Worm (Caenorhabditis elegans): ENCODE measurements around the gene C33F10.1.
A peak's percentile ranks its signal among the peaks of the same experiment; 100 is the strongest.

DNA sequence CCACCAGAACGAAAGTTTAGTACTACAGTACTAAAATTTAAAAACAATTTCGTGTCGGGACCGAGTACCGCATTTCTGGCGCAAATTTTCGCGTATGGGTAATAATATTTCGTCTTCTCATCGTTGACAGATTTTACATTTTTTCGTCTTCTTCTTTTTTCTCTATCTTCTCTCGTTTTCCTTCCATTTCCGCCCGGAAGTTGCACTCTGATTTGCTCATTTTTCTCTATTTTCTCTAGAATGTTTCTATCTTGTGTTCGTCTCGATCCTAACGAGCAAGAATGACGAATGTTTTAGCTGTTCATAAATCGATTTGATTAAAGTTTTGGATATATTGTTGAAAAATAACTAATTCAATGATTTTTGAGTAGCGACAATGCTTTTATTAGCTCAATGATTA lies 20.7 kb downstream of the C33F10.1 start:
- TF ChIP-seq ama-1 (optimal IDR thresholded peaks at IDR 0.05) (no peak), sma-9 (GFP tag; optimal IDR thresholded peaks at IDR 0.05) (peak; percentile 49), sma-9 (tag; optimal IDR thresholded peaks at IDR 0.05) (no peak), dmd-4 (tag; optimal IDR thresholded peaks at IDR 0.05) (no peak), zag-1 (tag; optimal IDR thresholded peaks at IDR 0.05) (no peak), nhr-21 (tag; optimal IDR thresholded peaks at IDR 0.05) (no peak), ztf-4 (tag; optimal IDR thresholded peaks at IDR 0.05) (no peak), lsy-2 (tag; optimal IDR thresholded peaks at IDR 0.05) (peak; percentile 2 to 24), unc-62 (GFP tag; optimal IDR thresholded peaks at IDR 0.05) (no peak), nhr-25 (tag; optimal IDR thresholded peaks at IDR 0.05) (no peak), elt-1 (tag; optimal IDR thresholded peaks at IDR 0.05) (no peak), fos-1 (tag; optimal IDR thresholded peaks at IDR 0.05) (no peak), blmp-1 (tag; optimal IDR thresholded peaks at IDR 0.05; ENCODE audit: insufficient read depth) (no peak)
